Worm (Caenorhabditis elegans) whole organism, late embryonic: ENCODE results near the gene ZK856.14.

Source experiments
- C08G9.2 ChIP-seq: sonication (generic microtip); optimal IDR thresholded peaks from 2 replicates; lab custom pipeline; 2016; ENCODE audit warnings: mild to moderate bottlenecking, missing genetic modification characterization, moderate library complexity, missing compliant biosample characterization
- ceh-19 ChIP-seq: fragments of 200-800 bp; sonication (Bioruptor generic); optimal IDR thresholded peaks from 2 replicates; lab custom pipeline; 2018; ENCODE audit warnings: mild to moderate bottlenecking, missing genetic modification characterization, missing compliant biosample characterization
- ceh-30 ChIP-seq: fragments of 150-350 bp; optimal IDR thresholded peaks from 2 replicates; lab custom pipeline; 2014; ENCODE audit warnings: missing biosample characterization, missing genetic modification characterization
- ceh-34 ChIP-seq: sonication (generic microtip); optimal IDR thresholded peaks from 2 replicates; lab custom pipeline; 2016; ENCODE audit warnings: mild to moderate bottlenecking, missing genetic modification characterization, missing compliant biosample characterization
- ceh-6 ChIP-seq: fragments of 200-800 bp; sonication (Bioruptor generic); optimal IDR thresholded peaks from 2 replicates; lab custom pipeline; 2018; ENCODE audit warnings: mild to moderate bottlenecking, missing genetic modification characterization, missing compliant biosample characterization
- elt-2 ChIP-seq: sonication (generic microtip); optimal IDR thresholded peaks from 2 replicates; lab custom pipeline; 2016; ENCODE audit warnings: missing genetic modification reagents, missing genetic modification characterization, missing compliant biosample characterization
- hlh-13 ChIP-seq: fragments of 200-800 bp; sonication (Bioruptor generic); optimal IDR thresholded peaks from 2 replicates; lab custom pipeline; 2018; ENCODE audit warnings: mild to moderate bottlenecking, missing genetic modification characterization, missing compliant biosample characterization
- hlh-30 ChIP-seq: sonication (generic microtip); optimal IDR thresholded peaks from 2 replicates; lab custom pipeline; 2017; ENCODE audit warnings: antibody characterized with exemption, missing genetic modification characterization, missing compliant biosample characterization; ENCODE audit not compliant: insufficient read depth
- nfya-1 ChIP-seq: sonication (generic microtip); optimal IDR thresholded peaks from 2 replicates; lab custom pipeline; 2017; ENCODE audit warnings: missing genetic modification characterization, mild to moderate bottlenecking, missing compliant biosample characterization, antibody characterized with exemption, moderate library complexity
- pha-2 ChIP-seq: sonication (generic microtip); optimal IDR thresholded peaks from 2 replicates; lab custom pipeline; 2017; ENCODE audit warnings: mild to moderate bottlenecking, missing genetic modification characterization, missing compliant biosample characterization
- ref-2 ChIP-seq: sonication (generic microtip); optimal IDR thresholded peaks from 2 replicates; lab custom pipeline; 2016; ENCODE audit warnings: missing genetic modification characterization, missing compliant biosample characterization
- unc-42 ChIP-seq: sonication (generic microtip); optimal IDR thresholded peaks from 2 replicates; lab custom pipeline; 2016; ENCODE audit warnings: missing genotype, missing genetic modification characterization, missing compliant biosample characterization
- unc-55 ChIP-seq: sonication (generic microtip); optimal IDR thresholded peaks from 2 replicates; lab custom pipeline; 2017; ENCODE audit warnings: missing biosample characterization, missing genetic modification reagents, missing genetic modification characterization
- unc-86 ChIP-seq: sonication (generic microtip); optimal IDR thresholded peaks from 2 replicates; lab custom pipeline; 2016; ENCODE audit warnings: missing genetic modification characterization, missing compliant biosample characterization

ZK856.14 gene

DNA sequence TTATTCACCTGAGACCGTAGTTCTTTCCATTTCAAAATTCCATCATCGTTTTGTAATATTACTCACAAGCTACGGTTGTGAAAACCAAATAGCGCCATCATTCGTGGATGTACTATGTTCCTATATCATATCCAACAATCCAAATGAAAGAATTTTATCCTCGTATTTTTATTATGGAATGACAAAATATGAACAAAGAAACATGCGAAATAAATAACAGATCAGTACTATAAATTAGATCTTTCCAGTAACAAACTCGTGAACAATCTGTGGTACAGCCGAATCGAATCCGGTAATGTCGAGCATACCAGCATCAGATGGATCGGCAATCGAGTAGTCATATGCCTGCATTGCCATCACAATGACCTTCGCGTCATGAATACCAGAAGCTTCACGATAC, 35.9 kb downstream of the ZK856.14 start:
- TF ChIP-seq nfya-1 (tag; lab: Kevin White, UChicago) (no peak), elt-2 (tag; lab: Kevin White, UChicago) (no peak), ceh-30 (no peak), unc-55 (no peak), hlh-13 (GFP tag; lab: Kevin White, UChicago) (no peak), ref-2 (tag; lab: Kevin White, UChicago) (no peak)

DNA sequence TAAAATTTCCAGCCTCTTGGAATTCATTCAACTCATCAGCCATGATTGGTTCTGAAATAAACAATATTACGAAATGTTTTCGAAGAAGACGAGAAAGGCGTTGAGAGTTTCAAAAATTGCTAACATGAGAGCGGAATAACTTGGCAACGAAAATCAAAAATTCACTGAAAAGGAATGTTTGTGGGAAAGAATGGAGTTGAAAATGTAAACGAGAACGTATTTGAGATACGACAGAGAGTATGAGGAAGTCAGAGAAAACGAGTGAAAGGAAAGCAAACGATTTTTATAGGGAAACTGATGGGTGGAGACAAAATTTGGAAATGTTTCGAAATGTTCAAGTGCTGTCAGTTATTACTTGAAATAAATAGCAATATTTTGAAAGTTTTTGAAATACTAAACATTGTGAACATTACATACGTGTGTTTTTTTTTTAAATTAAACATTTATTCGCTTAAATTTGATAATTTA, 38.2 kb downstream of the ZK856.14 start, which contains the start of gene rop-1:
rop-1 (minus strand) TSS at position 51 of the 468 bp plus-strand sequence.
- TF ChIP-seq elt-2 (tag; lab: Kevin White, UChicago) (no peak), C08G9.2 (tag; lab: Kevin White, UChicago) (no peak)

DNA sequence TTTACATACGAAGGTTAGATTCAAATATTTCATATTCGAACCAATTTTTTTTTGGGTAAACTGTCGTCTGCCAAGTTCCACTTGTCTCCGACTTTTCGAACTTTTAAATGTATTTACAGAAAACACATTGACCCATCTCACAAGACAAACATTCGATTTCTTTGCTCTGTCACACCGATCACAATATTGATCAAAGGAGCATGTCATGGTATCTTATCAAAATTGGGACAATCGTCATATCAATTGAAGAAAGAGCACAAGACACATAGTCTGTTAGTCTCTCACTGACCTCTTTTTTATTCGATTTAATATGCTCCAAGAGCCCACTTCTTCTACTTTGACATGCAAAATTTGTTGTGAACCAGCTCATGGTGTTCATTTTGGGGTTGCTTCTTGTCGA, 39.2 kb downstream of the ZK856.14 start, which contains the start of gene nhr-232:
nhr-232 (plus strand) TSS at position 121 of the 400 bp plus-strand sequence.
- TF ChIP-seq ceh-34 (tag; lab: Kevin White, UChicago) (no peak), elt-2 (tag; lab: Kevin White, UChicago) (peak; percentile 62)
- TF ChIP-seq, all 69 proteins: peak for 1

DNA sequence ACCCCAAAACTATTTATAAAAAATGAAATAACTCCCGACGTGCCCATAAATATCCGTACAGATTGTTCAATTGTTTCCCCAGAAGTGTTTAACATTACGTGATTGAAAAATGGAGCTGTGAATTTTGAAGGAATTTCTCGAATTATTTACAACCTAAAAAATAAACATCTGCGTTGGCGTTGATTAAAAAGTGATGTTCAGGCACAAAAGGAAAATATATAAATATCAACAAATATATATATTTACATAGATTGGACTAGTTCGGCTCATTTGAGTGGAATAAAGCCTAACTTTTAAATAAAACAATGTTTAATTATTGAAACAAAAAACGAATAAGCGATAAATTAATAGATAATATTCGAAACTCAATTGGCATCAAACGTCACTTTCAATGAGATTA, 43.6 kb downstream of the ZK856.14 start, which contains the start of gene sri-18:
sri-18 (minus strand) TSS at position 101 of the 400 bp plus-strand sequence.
- TF ChIP-seq ceh-6 (GFP tag; lab: Kevin White, UChicago): no peak
- no peak for TF ChIP-seq unc-86 (tag; lab: Kevin White, UChicago)
- TF ChIP-seq ceh-30: no peak
- TF ChIP-seq pha-2 (tag; lab: Kevin White, UChicago): no peak

DNA sequence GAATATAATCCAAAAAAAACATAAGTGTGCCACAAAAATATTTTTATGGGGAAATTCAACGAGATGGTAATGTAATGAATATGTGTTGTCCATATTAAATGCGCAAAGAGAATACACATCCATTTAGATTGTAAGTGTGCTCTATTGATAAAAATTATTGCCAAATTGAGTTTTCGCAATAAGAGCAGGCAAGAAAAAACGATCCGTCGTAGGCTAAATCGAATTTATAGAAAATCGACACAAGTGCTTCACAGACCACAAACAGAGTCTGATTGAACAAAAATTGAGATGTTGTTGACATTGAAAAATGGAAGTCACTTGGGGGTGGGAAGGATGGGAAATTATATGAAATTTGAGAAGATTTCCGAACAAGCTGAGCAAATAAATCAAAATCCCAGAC, 48.2 kb downstream of the ZK856.14 start:
- TF ChIP-seq ceh-19 (GFP tag; lab: Kevin White, UChicago) (peak; percentile 31), pha-2 (tag; lab: Kevin White, UChicago) (no peak), unc-42 (peak; percentile 66)

DNA sequence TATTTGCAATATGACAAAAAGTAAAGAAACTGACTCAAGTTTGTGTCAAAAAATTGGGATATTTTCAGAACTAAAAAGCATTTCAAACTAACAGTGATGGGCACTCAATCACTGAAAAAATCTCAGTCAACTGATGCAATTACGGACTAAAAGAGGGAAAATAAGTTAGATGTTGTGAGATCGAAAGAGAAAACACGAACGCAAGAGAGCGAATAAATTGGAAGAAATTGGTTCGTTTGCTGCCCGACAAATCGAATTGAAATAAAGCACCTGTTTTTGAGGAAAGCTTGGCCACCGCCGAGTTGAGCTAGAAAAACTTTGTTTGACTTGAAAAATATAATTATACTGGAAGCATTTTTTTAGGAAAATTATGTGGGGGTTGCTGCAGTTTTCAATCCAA, 49.2 kb downstream of the ZK856.14 start:
- TF ChIP-seq unc-42 (peak; percentile 73), hlh-30 (tag; lab: Kevin White, UChicago) (no peak)
